Worm (Caenorhabditis elegans) whole organism, L4/young adult: ENCODE data around the gene F44E2.9.

ENCODE experiments used
- W03F9.2 ChIP-seq: fragments of 150-350 bp; optimal IDR thresholded peaks from 2 replicates; lab custom pipeline; 2014; ENCODE audit warnings: missing biosample characterization, missing genetic modification characterization
- dao-5 ChIP-seq: sonication (generic microtip); optimal IDR thresholded peaks from 2 replicates; lab custom pipeline; 2016; ENCODE audit warnings: missing genotype, missing genetic modification characterization, moderate library complexity, missing compliant biosample characterization

DNA sequence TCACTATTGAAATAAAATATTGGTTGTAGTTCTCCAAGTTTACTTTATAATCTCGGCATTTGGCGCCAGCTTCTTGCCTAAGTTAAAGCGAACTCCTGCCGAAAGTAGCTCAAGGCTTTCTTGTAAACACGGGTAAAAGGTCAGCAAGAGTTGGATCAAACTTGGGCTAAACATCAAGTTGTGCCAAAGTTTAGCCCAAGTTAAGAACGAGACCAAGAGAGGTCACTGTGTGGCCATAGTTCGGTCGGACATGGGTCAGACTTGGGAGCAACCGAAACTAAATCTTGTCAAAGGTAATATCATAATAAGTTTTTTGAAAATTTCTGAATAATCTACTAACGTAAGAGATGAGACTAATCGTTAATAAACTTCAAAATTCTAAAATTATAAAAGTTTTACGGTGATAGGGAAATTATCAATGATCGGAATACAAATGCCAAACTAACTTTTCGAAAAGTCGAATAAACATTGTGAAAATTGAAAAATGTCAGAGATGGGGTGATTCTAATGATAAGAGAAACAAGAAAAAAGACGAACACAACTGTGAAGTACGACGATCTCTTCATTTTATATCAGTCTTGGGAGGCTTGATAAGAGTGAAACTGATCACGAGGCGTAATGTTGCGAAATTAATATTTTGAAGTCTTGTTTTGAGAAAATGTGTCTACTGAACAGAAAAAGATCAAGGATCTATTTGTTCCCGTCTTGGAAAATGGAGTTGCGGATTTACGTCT, 17.8 kb upstream of the F44E2.9 start:
- peak; percentile 22 for TF ChIP-seq W03F9.2 (tag; lab: Kevin White, UChicago)
- no peak for TF ChIP-seq dao-5 (tag; lab: Kevin White, UChicago)
